Fruit fly (Drosophila melanogaster): ENCODE measurements around the gene CG14694.

DNA sequence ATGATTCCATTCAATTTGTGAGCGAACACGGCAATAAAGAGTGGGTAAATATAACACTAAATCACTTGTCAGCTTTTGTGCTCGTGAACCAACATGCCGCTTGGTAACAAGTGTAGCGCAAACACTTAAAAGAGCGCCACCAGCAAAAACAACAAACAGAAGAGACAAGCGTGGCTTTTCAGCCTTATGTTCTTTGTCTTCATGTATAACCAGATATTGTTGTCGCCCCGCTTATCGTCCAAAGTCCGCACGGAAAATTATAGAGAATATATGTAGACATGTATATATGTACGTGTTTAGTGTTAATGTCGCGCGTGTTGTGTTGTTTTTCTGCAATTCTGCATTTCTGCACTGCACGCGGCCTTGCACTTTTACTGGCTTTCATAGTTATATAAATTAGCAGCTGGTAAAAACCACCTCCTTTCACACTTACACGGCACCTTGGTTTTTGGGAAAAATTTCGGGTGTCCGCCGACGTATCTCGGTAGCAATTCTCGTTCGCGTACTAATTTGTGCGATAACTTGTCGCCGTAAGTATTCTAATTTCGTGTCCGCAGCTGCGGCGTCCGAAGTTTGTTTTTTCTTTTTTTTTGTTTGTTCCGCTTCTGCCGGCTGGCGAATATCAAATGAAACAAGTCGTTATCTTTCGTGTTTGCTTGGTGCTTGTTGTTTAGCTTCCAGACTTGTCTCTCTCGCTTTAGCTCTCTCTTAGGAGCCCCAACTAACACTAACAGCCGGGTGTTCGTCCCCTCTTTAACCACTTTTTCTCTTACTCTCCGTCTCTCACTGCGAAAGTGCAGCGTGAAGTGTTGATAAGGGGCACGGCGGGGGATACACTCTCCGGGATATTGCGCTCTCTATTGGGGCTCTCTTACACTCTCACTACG is 29.3 kb upstream of the CG14694 start:
- TF ChIP-seq CG12605 (GFP tag; IDR thresholded peaks at IDR 0.05) (peak; percentile 90), CG8301 (tag; optimal IDR thresholded peaks at IDR 0.05) (peak; percentile 51), EcR (GFP tag; optimal IDR thresholded peaks at IDR 0.05) (peak; percentile 24), D1 (tag; optimal IDR thresholded peaks at IDR 0.05) (peak; percentile 7), rn (GFP tag; IDR thresholded peaks at IDR 0.05) (peak; percentile 28; the same call in 1 of the 2 replicates), CG34367 (tag; optimal IDR thresholded peaks at IDR 0.05) (peak; percentile 36), CG4496 (GFP tag; IDR thresholded peaks at IDR 0.05) (peak; percentile 78), Snoo (tag; optimal IDR thresholded peaks at IDR 0.05) (peak; percentile 26), CG10348 (GFP tag; IDR thresholded peaks at IDR 0.05) (no peak), gl (tag; optimal IDR thresholded peaks at IDR 0.05) (peak; percentile 94), CG32121 (GFP tag; IDR thresholded peaks at IDR 0.05) (peak; percentile 57; the same call in 1 of the 2 replicates), fd96Ca (GFP tag; IDR thresholded peaks at IDR 0.05) (peak; percentile 71), Ets98B (GFP tag; IDR thresholded peaks at IDR 0.05) (peak; percentile 82), CG13204 (GFP tag; optimal IDR thresholded peaks at IDR 0.05) (peak; percentile 90)

Measured in whole organism, pupa.